Worm (Caenorhabditis elegans) whole organism, mixed stage, embryonic: Measurements from ENCODE around the gene T08G5.15.

Experiments
- elt-1 ChIP-seq: sonication (generic microtip); optimal IDR thresholded peaks from 2 replicates; lab custom pipeline; 2017; ENCODE audit warnings: missing genetic modification characterization, mild to moderate bottlenecking, missing compliant biosample characterization, antibody characterized with exemption, moderate library complexity, borderline replicate concordance; ENCODE audit not compliant: insufficient read depth
- flh-1 ChIP-seq: fragments of 200-800 bp; sonication (Bioruptor generic); optimal IDR thresholded peaks from 2 replicates; lab custom pipeline; 2018; ENCODE audit warnings: mild to moderate bottlenecking, missing genetic modification characterization, moderate library complexity, missing compliant biosample characterization
- hlh-1 ChIP-seq: fragments of 150-350 bp; optimal IDR thresholded peaks from 2 replicates; lab custom pipeline; 2014; ENCODE audit warnings: missing biosample characterization, missing genetic modification reagents, missing genetic modification characterization
- lin-32 ChIP-seq: fragments of 200-800 bp; sonication (Bioruptor generic); optimal IDR thresholded peaks from 2 replicates; lab custom pipeline; 2018; ENCODE audit warnings: mild to moderate bottlenecking, missing genetic modification characterization, missing compliant biosample characterization
- lsy-2 ChIP-seq: fragments of 150-350 bp; optimal IDR thresholded peaks from 2 replicates; lab custom pipeline; 2014; ENCODE audit warnings: missing biosample characterization, missing genetic modification characterization
- mab-5 ChIP-seq: fragments of 150-350 bp; optimal IDR thresholded peaks from 2 replicates; lab custom pipeline; 2014; ENCODE audit warnings: missing biosample characterization, missing genetic modification characterization
- mep-1 ChIP-seq: fragments of 150-350 bp; optimal IDR thresholded peaks from 2 replicates; lab custom pipeline; 2017; ENCODE audit warnings: missing biosample characterization, missing genetic modification reagents, missing genetic modification characterization, inconsistent platforms
- nhr-76 ChIP-seq: sonication (generic microtip); optimal IDR thresholded peaks from 2 replicates; lab custom pipeline; 2017; ENCODE audit warnings: missing biosample characterization, missing genetic modification characterization
- pha-4 ChIP-seq: fragments of 150-350 bp; optimal IDR thresholded peaks from 2 replicates; lab custom pipeline; 2018; ENCODE audit warnings: missing biosample characterization, missing genetic modification reagents, missing genetic modification characterization
- tbx-8 ChIP-seq: fragments of 200-800 bp; sonication (Bioruptor generic); optimal IDR thresholded peaks from 2 replicates; lab custom pipeline; 2018; ENCODE audit warnings: mild to moderate bottlenecking, missing genetic modification characterization, moderate library complexity, missing compliant biosample characterization
- unc-62 ChIP-seq: fragments of 150-350 bp; optimal IDR thresholded peaks from 2 replicates; lab custom pipeline; 2014; ENCODE audit warnings: missing biosample characterization, missing genetic modification reagents, missing genetic modification characterization
- ztf-11 ChIP-seq: fragments of 150-350 bp; optimal IDR thresholded peaks from 2 replicates; lab custom pipeline; 2014; ENCODE audit warnings: missing biosample characterization, missing genetic modification characterization

- no peak for TF ChIP-seq mep-1 (tag; lab: Kevin White, UChicago)
- TF ChIP-seq lin-32 (GFP tag; lab: Kevin White, UChicago), result no peak
- no peak for TF ChIP-seq ztf-11 (tag; lab: Kevin White, UChicago)
- TF ChIP-seq hlh-1 (tag; lab: Kevin White, UChicago), result no peak
- TF ChIP-seq unc-62, result no peak
- TF ChIP-seq tbx-8, result no peak
- TF ChIP-seq pha-4 (tag; lab: Kevin White, UChicago), result no peak
- no peak for TF ChIP-seq elt-1 (tag; lab: Kevin White, UChicago)
- no peak for TF ChIP-seq nhr-76 (tag; lab: Kevin White, UChicago)
- TF ChIP-seq lsy-2 (tag; lab: Kevin White, UChicago), result no peak
- TF ChIP-seq mab-5 (tag; lab: Kevin White, UChicago), result no peak
- no peak for TF ChIP-seq flh-1 (GFP tag; lab: Kevin White, UChicago)
These were observed 44.9 kb upstream of the T08G5.15 start, which contains the start of gene D1086.17 for ce11 chrV:14067816-14068296.
